Fruit fly (Drosophila melanogaster) whole organism, embryonic: ENCODE measurements around the gene Naa80.
A peak's percentile ranks its signal among the peaks of the same experiment; 100 is the strongest.

ENCODE experiments used
- Ada2b ChIP-seq: fragments of 200-800 bp; sonication (Bioruptor generic); IDR thresholded peaks from 2 replicates; pipeline ENCODE4 v1.3.6; 2022; ENCODE audit warnings: missing biosample characterization, missing genetic modification characterization
- Aef1 ChIP-seq: fragments of 200-800 bp; sonication (Bioruptor generic); IDR thresholded peaks from 3 replicates; pipeline ENCODE4 v1.3.6; 2022; ENCODE audit warnings: missing biosample characterization, missing genetic modification characterization
- B-H2 ChIP-seq: fragments of 200-800 bp; sonication (Bioruptor generic); optimal IDR thresholded peaks from 2 replicates; lab custom pipeline; 2018; ENCODE audit warnings: missing biosample characterization, mild to moderate bottlenecking, missing genetic modification characterization
- CG10565 ChIP-seq: fragments of 200-800 bp; sonication (Bioruptor generic); optimal IDR thresholded peaks from 3 replicates; lab custom pipeline; 2016; ENCODE audit warnings: missing biosample characterization, mild to moderate bottlenecking, missing genetic modification characterization
- CG1233 ChIP-seq: fragments of 200-800 bp; sonication (Bioruptor generic); optimal IDR thresholded peaks from 4 replicates; lab custom pipeline; 2018; ENCODE audit warnings: missing biosample characterization, mild to moderate bottlenecking, missing genetic modification characterization
- CG13894 ChIP-seq: fragments of 200-800 bp; sonication (Bioruptor generic); optimal IDR thresholded peaks from 3 replicates; lab custom pipeline; 2018; ENCODE audit warnings: missing biosample characterization, mild to moderate bottlenecking, missing genetic modification characterization, moderate library complexity
- CG14014 ChIP-seq: fragments of 200-800 bp; sonication (Bioruptor generic); IDR thresholded peaks from 2 replicates; pipeline ENCODE4 v1.3.6; 2022; ENCODE audit warnings: missing biosample characterization, missing genetic modification characterization
- CG15011 ChIP-seq: fragments of 200-800 bp; sonication (Bioruptor generic); optimal IDR thresholded peaks from 3 replicates; lab custom pipeline; 2018; ENCODE audit warnings: missing biosample characterization, mild to moderate bottlenecking, missing genetic modification characterization
- CG1529 ChIP-seq: fragments of 200-800 bp; sonication (Bioruptor generic); optimal IDR thresholded peaks from 3 replicates; lab custom pipeline; 2018; ENCODE audit warnings: missing biosample characterization, missing genetic modification characterization
- CG17359 ChIP-seq: fragments of 200-800 bp; sonication (Bioruptor generic); optimal IDR thresholded peaks from 3 replicates; lab custom pipeline; 2018; ENCODE audit warnings: missing biosample characterization, mild to moderate bottlenecking, missing genetic modification characterization, moderate library complexity
- CG1832 ChIP-seq: fragments of 200-800 bp; sonication (Bioruptor generic); optimal IDR thresholded peaks from 2 replicates; lab custom pipeline; 2017; ENCODE audit warnings: missing biosample characterization, mild to moderate bottlenecking, missing genetic modification characterization, inconsistent platforms
- CG3726 ChIP-seq: fragments of 200-800 bp; sonication (Bioruptor generic); IDR thresholded peaks from 3 replicates; pipeline ENCODE4, ENCODE4 v1.3.6; 2022; ENCODE audit warnings: missing biosample characterization, missing genetic modification characterization
- CG3995 ChIP-seq: fragments of 200-800 bp; sonication (Bioruptor generic); optimal IDR thresholded peaks from 3 replicates; lab custom pipeline; 2016; ENCODE audit warnings: missing biosample characterization, missing genetic modification characterization
- CG4282 ChIP-seq: fragments of 200-800 bp; sonication (Bioruptor generic); optimal IDR thresholded peaks from 2 replicates; lab custom pipeline; 2016; ENCODE audit warnings: missing biosample characterization, missing genetic modification characterization
- CG7786 ChIP-seq: fragments of 200-800 bp; sonication (Bioruptor generic); optimal IDR thresholded peaks from 2 replicates; lab custom pipeline; 2016; ENCODE audit warnings: missing biosample characterization, missing genetic modification characterization
- CG7928 ChIP-seq: fragments of 200-800 bp; sonication (Bioruptor generic); optimal IDR thresholded peaks from 2 replicates; lab custom pipeline; 2017; ENCODE audit warnings: missing biosample characterization, mild to moderate bottlenecking, missing genetic modification characterization
- CG8290 ChIP-seq, 3 experiments: fragments of 200-800 bp; sonication (Bioruptor generic); optimal IDR thresholded peaks; 2 replicates each; lab custom pipeline; 2016 to 2019; ENCODE audit warnings: missing biosample characterization in 3 of 3, missing genetic modification characterization in 3 of 3, mild to moderate bottlenecking in 2 of 3, moderate library complexity in 1 of 3
- CG8924 ChIP-seq: fragments of 200-800 bp; optimal IDR thresholded peaks from 3 replicates; lab custom pipeline; 2019; ENCODE audit warnings: missing biosample characterization, mild to moderate bottlenecking, missing genetic modification characterization, moderate library complexity
- CoRest ChIP-seq: fragments of 200-800 bp; sonication (Bioruptor generic); optimal IDR thresholded peaks from 3 replicates; lab custom pipeline; 2018; ENCODE audit warnings: missing biosample characterization, mild to moderate bottlenecking, missing genetic modification characterization, moderate library complexity
- Dip3 ChIP-seq: fragments of 200-800 bp; sonication (Bioruptor generic); optimal IDR thresholded peaks from 3 replicates; lab custom pipeline; 2016; ENCODE audit warnings: missing biosample characterization, missing genetic modification characterization
- ERR ChIP-seq: fragments of 200-800 bp; sonication (Bioruptor generic); optimal IDR thresholded peaks from 2 replicates; lab custom pipeline; 2016; ENCODE audit warnings: missing biosample characterization, missing genetic modification characterization
- HLH3B ChIP-seq: fragments of 200-800 bp; sonication (Bioruptor generic); IDR thresholded peaks from 2 replicates; pipeline ENCODE4 v1.3.6; 2022; ENCODE audit warnings: missing biosample characterization, missing genetic modification characterization
- Jarid2 ChIP-seq: fragments of 200-800 bp; sonication (Bioruptor generic); optimal IDR thresholded peaks from 3 replicates; lab custom pipeline; 2017; ENCODE audit warnings: mild to moderate bottlenecking, missing biosample characterization, missing genetic modification reagents, missing genetic modification characterization
- NfI ChIP-seq: fragments of 200-800 bp; sonication (Bioruptor generic); optimal IDR thresholded peaks from 3 replicates; lab custom pipeline; 2018; ENCODE audit warnings: missing biosample characterization, mild to moderate bottlenecking, missing genetic modification characterization, moderate library complexity
- Sin3A ChIP-seq: fragments of >200 bp; optimal IDR thresholded peaks from 2 replicates; lab custom pipeline; 2018
- Sox100B ChIP-seq: fragments of 200-800 bp; sonication (Bioruptor generic); optimal IDR thresholded peaks from 3 replicates; lab custom pipeline; 2018; ENCODE audit warnings: missing biosample characterization, mild to moderate bottlenecking, missing genetic modification characterization
- Ssrp ChIP-seq: fragments of 200-800 bp; sonication (Bioruptor generic); optimal IDR thresholded peaks from 2 replicates; lab custom pipeline; 2018; ENCODE audit warnings: missing biosample characterization, mild to moderate bottlenecking, missing genetic modification characterization, moderate library complexity
- ac ChIP-seq: fragments of 200-800 bp; sonication (Bioruptor generic); optimal IDR thresholded peaks from 3 replicates; lab custom pipeline; 2017; ENCODE audit warnings: missing biosample characterization, mild to moderate bottlenecking, missing genetic modification characterization
- ato ChIP-seq: fragments of 200-800 bp; sonication (Bioruptor generic); IDR thresholded peaks from 2 replicates; pipeline ENCODE4 v1.3.6; 2022; ENCODE audit warnings: missing biosample characterization, missing genetic modification characterization; ENCODE audit not compliant: partially characterized antibody
- bcd ChIP-seq: fragments of 200-800 bp; sonication (Bioruptor generic); optimal IDR thresholded peaks from 2 replicates; lab custom pipeline; 2017; ENCODE audit warnings: missing biosample characterization, mild to moderate bottlenecking, missing genetic modification characterization
- br ChIP-seq: fragments of >200 bp; optimal IDR thresholded peaks from 2 replicates; lab custom pipeline; 2017
- cato ChIP-seq: fragments of 200-800 bp; sonication (Bioruptor generic); optimal IDR thresholded peaks from 2 replicates; lab custom pipeline; 2016; ENCODE audit warnings: missing biosample characterization, missing genetic modification characterization, borderline replicate concordance
- chif ChIP-seq, 2 experiments: fragments of 200-800 bp; sonication (Bioruptor generic); optimal IDR thresholded peaks; 3 replicates each; lab custom pipeline; 2016; ENCODE audit warnings: missing biosample characterization in 2 of 2, missing genetic modification characterization in 2 of 2
- eve ChIP-seq, 2 experiments: fragments of >200 bp; optimal IDR thresholded peaks; 2 replicates each; lab custom pipeline; 2017; ENCODE audit warnings: missing biosample characterization in 2 of 2, missing genetic modification characterization in 2 of 2
- fd102C ChIP-seq: fragments of 200-800 bp; sonication (Bioruptor generic); optimal IDR thresholded peaks from 2 replicates; lab custom pipeline; 2018; ENCODE audit warnings: missing biosample characterization, mild to moderate bottlenecking, missing genetic modification characterization, moderate library complexity
- gce ChIP-seq: fragments of 200-800 bp; sonication (Bioruptor generic); IDR thresholded peaks from 3 replicates; pipeline ENCODE4 v1.3.6; 2022; ENCODE audit warnings: missing biosample characterization, missing genetic modification characterization
- gsb-n ChIP-seq: fragments of 200-800 bp; sonication (Bioruptor generic); optimal IDR thresholded peaks from 3 replicates; lab custom pipeline; 2018; ENCODE audit warnings: missing biosample characterization, mild to moderate bottlenecking, missing genetic modification characterization
- ind ChIP-seq: fragments of 200-800 bp; sonication (Bioruptor generic); optimal IDR thresholded peaks from 3 replicates; lab custom pipeline; 2016; ENCODE audit warnings: missing biosample characterization, missing genetic modification characterization
- knrl ChIP-seq: fragments of 200-800 bp; sonication (Bioruptor generic); IDR thresholded peaks from 3 replicates; pipeline ENCODE4 v1.3.6; 2022; ENCODE audit warnings: missing biosample characterization, missing genetic modification characterization; ENCODE audit not compliant: partially characterized antibody
- lilli ChIP-seq: fragments of 200-800 bp; sonication (Bioruptor generic); optimal IDR thresholded peaks from 3 replicates; lab custom pipeline; 2016; ENCODE audit warnings: missing biosample characterization, missing genetic modification characterization
- pho ChIP-seq: fragments of 200-800 bp; sonication (Bioruptor generic); optimal IDR thresholded peaks from 2 replicates; lab custom pipeline; 2016; ENCODE audit warnings: missing biosample characterization, missing genetic modification characterization
- sc ChIP-seq, 3 experiments: fragments of >200 bp in 2 of 3; fragments of 200-800 bp in 1 of 3; sonication (Bioruptor generic) in 1 of 3; optimal IDR thresholded peaks; 2 replicates in 2 of 3; 3 replicates in 1 of 3; lab custom pipeline; 2017; ENCODE audit warnings: mild to moderate bottlenecking in 1 of 3, missing biosample characterization in 1 of 3, missing genetic modification characterization in 1 of 3, missing genetic modification reagents in 1 of 3
- sd ChIP-seq: fragments of 200-800 bp; sonication (Bioruptor generic); optimal IDR thresholded peaks from 3 replicates; lab custom pipeline; 2018; ENCODE audit warnings: missing biosample characterization, mild to moderate bottlenecking, missing genetic modification characterization, moderate library complexity
- sens-2 ChIP-seq: fragments of 200-800 bp; sonication (Bioruptor generic); IDR thresholded peaks from 2 replicates; pipeline ENCODE4 v1.3.6; 2022; ENCODE audit warnings: missing biosample characterization, missing genetic modification characterization
- sisA ChIP-seq: fragments of 200-800 bp; sonication (Bioruptor generic); IDR thresholded peaks from 2 replicates; pipeline ENCODE4 v1.3.6; 2022; ENCODE audit warnings: missing biosample characterization, missing genetic modification characterization
- slou ChIP-seq: fragments of 200-800 bp; sonication (Bioruptor generic); optimal IDR thresholded peaks from 3 replicates; lab custom pipeline; 2016; ENCODE audit warnings: missing biosample characterization, missing genetic modification characterization
- toy ChIP-seq: fragments of 200-800 bp; sonication (Bioruptor generic); IDR thresholded peaks from 2 replicates; pipeline ENCODE4 v1.3.6; 2022; ENCODE audit warnings: missing biosample characterization, missing genetic modification characterization
- tx ChIP-seq: fragments of 200-800 bp; sonication (Bioruptor generic); optimal IDR thresholded peaks from 2 replicates; lab custom pipeline; 2016; ENCODE audit warnings: missing biosample characterization, missing genetic modification characterization

The Naa80 gene

dm6 chr3R:9767620-9768592 lies at the start of gene Naa80 (continued):
- TF ChIP-seq CG8290 (GFP tag; optimal IDR thresholded peaks at IDR 0.05; lab: Kevin White, UChicago) (peak; percentile 40), CG8290 (tag; optimal IDR thresholded peaks at IDR 0.05; lab: Kevin White, UChicago) (peak in 1 of 2 experiments; percentile 90), toy (GFP tag; lab: Robert Waterston, UW) (no peak; the same call in 1 of the 2 replicates), Aef1 (peak; percentile 37; the same call in 1 of the 3 replicates), slou (GFP tag; lab: Kevin White, UChicago) (no peak), Ssrp (peak; percentile 12), lilli (GFP tag; lab: Kevin White, UChicago) (peak; percentile 75), CG15011 (no peak), sd (tag; lab: Kevin White, UChicago) (peak; percentile 52), CG4282 (peak; percentile 64), CG7928 (GFP tag; lab: Kevin White, UChicago) (peak; percentile 7), CG14014 (peak; percentile 60; the same call in 1 of the 2 replicates), CG1233 (GFP tag; lab: Kevin White, UChicago) (peak; percentile 31), eve (GFP tag; optimal IDR thresholded peaks at IDR 0.05; lab: Kevin White, UChicago) (no peak), sc (optimal IDR thresholded peaks at IDR 0.05; lab: Kevin White, UChicago) (no peak), sc (GFP tag; optimal IDR thresholded peaks at IDR 0.05; lab: Kevin White, UChicago) (no peak), HLH3B (GFP tag; lab: Robert Waterston, UW) (peak; percentile 58), cato (GFP tag; lab: Kevin White, UChicago) (peak; percentile 44), pho (GFP tag; lab: Kevin White, UChicago) (peak; percentile 76), CG3995 (GFP tag; lab: Kevin White, UChicago) (peak; percentile 68), ind (GFP tag; lab: Kevin White, UChicago) (peak; percentile 72), CG3726 (GFP tag; lab: Robert Waterston, UW) (no peak), sisA (peak; percentile 60), chif (GFP tag; optimal IDR thresholded peaks at IDR 0.05; lab: Kevin White, UChicago) (peak; percentile 12 to 72), Ada2b (GFP tag; lab: Robert Waterston, UW) (no peak), br (lab: Kevin White, UChicago) (no peak), CG8924 (tag; lab: Kevin White, UChicago) (peak; percentile 60), CG17359 (peak; percentile 26), ac (GFP tag; lab: Kevin White, UChicago) (no peak), Dip3 (GFP tag; lab: Kevin White, UChicago) (peak; percentile 83), CoRest (peak; percentile 6), CG1529 (GFP tag; lab: Kevin White, UChicago) (no peak), Jarid2 (no peak), CG7786 (peak; percentile 76), sens-2 (GFP tag; lab: Robert Waterston, UW) (no peak), CG1832 (GFP tag; lab: Kevin White, UChicago) (no peak), gce (no peak), bcd (GFP tag; lab: Kevin White, UChicago) (peak; percentile 58), NfI (GFP tag; lab: Kevin White, UChicago) (peak; percentile 82), Sin3A (peak; percentile 76), ERR (peak; percentile 82), CG10565 (GFP tag; lab: Kevin White, UChicago) (no peak), B-H2 (GFP tag; lab: Kevin White, UChicago) (peak; percentile 84), tx (GFP tag; lab: Kevin White, UChicago) (peak; percentile 69), knrl (GFP tag; lab: Robert Waterston, UW) (peak; percentile 52; the same call in 1 of the 3 replicates), fd102C (GFP tag; lab: Kevin White, UChicago) (no peak), ato (GFP tag; lab: Robert Waterston, UW) (no peak; the same call in 1 of the 2 replicates), gsb-n (tag; lab: Kevin White, UChicago) (no peak), Sox100B (no peak), CG13894 (peak; percentile 56)
